Fruit fly (Drosophila melanogaster) whole organism, embryonic: ENCODE data around the gene CG12477.

ENCODE experiments used
- Adf1 ChIP-seq: fragments of 200-800 bp; sonication (Bioruptor generic); IDR thresholded peaks from 2 replicates; pipeline ENCODE4 v1.3.6; 2022; ENCODE audit warnings: missing biosample characterization, missing genetic modification characterization
- Antp ChIP-seq: fragments of 200-800 bp; sonication (Bioruptor generic); optimal IDR thresholded peaks from 3 replicates; lab custom pipeline; 2016; ENCODE audit warnings: missing biosample characterization, missing genetic modification characterization
- Awh ChIP-seq: fragments of 200-800 bp; sonication (Bioruptor generic); IDR thresholded peaks from 2 replicates; pipeline ENCODE4, ENCODE4 v1.3.6; 2022; ENCODE audit warnings: missing biosample characterization, missing genetic modification characterization
- CG10209 ChIP-seq: fragments of 200-800 bp; sonication (Bioruptor generic); optimal IDR thresholded peaks from 3 replicates; lab custom pipeline; 2017; ENCODE audit warnings: missing biosample characterization, mild to moderate bottlenecking, missing genetic modification characterization, missing genetic modification reagents
- CG11093 ChIP-seq: fragments of 200-800 bp; sonication (Bioruptor generic); IDR thresholded peaks from 3 replicates; pipeline ENCODE4 v1.3.6; 2022; ENCODE audit warnings: missing biosample characterization, missing genetic modification characterization
- CG11695 ChIP-seq: fragments of 200-800 bp; sonication (Bioruptor generic); IDR thresholded peaks from 3 replicates; pipeline ENCODE4 v1.3.6; 2022; ENCODE audit warnings: missing biosample characterization, missing genetic modification characterization
- CG11696 ChIP-seq: fragments of 200-800 bp; sonication (Bioruptor generic); IDR thresholded peaks from 2 replicates; pipeline ENCODE4 v1.3.6; 2022; ENCODE audit warnings: missing biosample characterization, missing genetic modification characterization
- CG12769 ChIP-seq: fragments of 200-800 bp; sonication (Bioruptor generic); optimal IDR thresholded peaks from 2 replicates; lab custom pipeline; 2019; ENCODE audit warnings: missing biosample characterization, mild to moderate bottlenecking, missing genetic modification characterization, moderate library complexity
- CG1529 ChIP-seq: fragments of 200-800 bp; sonication (Bioruptor generic); optimal IDR thresholded peaks from 3 replicates; lab custom pipeline; 2018; ENCODE audit warnings: missing biosample characterization, missing genetic modification characterization
- CG16813 ChIP-seq: fragments of 200-800 bp; sonication (Bioruptor generic); IDR thresholded peaks from 3 replicates; pipeline ENCODE4 v1.3.6; 2022; ENCODE audit warnings: missing biosample characterization, missing genetic modification characterization; ENCODE audit not compliant: partially characterized antibody
- CG16815 ChIP-seq: fragments of 200-800 bp; sonication (Bioruptor generic); optimal IDR thresholded peaks from 3 replicates; lab custom pipeline; 2017; ENCODE audit warnings: missing biosample characterization, mild to moderate bottlenecking, missing genetic modification characterization
- CG17385 ChIP-seq: fragments of 200-800 bp; sonication (Bioruptor generic); optimal IDR thresholded peaks from 3 replicates; lab custom pipeline; 2018; ENCODE audit warnings: missing biosample characterization, mild to moderate bottlenecking, missing genetic modification characterization
- CG18011 ChIP-seq: fragments of 200-800 bp; sonication (Bioruptor generic); optimal IDR thresholded peaks from 2 replicates; lab custom pipeline; 2017; ENCODE audit warnings: missing biosample characterization, missing genetic modification characterization, mild to moderate bottlenecking, moderate library complexity, missing genotype
- CG1832 ChIP-seq: fragments of 200-800 bp; sonication (Bioruptor generic); optimal IDR thresholded peaks from 2 replicates; lab custom pipeline; 2017; ENCODE audit warnings: missing biosample characterization, mild to moderate bottlenecking, missing genetic modification characterization, inconsistent platforms
- CG2120 ChIP-seq: fragments of 200-800 bp; sonication (Bioruptor generic); optimal IDR thresholded peaks from 3 replicates; lab custom pipeline; 2016; ENCODE audit warnings: missing biosample characterization, missing genetic modification characterization
- CG34422 ChIP-seq: fragments of 200-800 bp; sonication (Bioruptor generic); IDR thresholded peaks from 3 replicates; pipeline ENCODE4 v1.3.6; 2022; ENCODE audit warnings: missing biosample characterization, missing genetic modification characterization
- CG3995 ChIP-seq: fragments of 200-800 bp; sonication (Bioruptor generic); optimal IDR thresholded peaks from 3 replicates; lab custom pipeline; 2016; ENCODE audit warnings: missing biosample characterization, missing genetic modification characterization
- CG6791 ChIP-seq: fragments of 200-800 bp; sonication (Bioruptor generic); IDR thresholded peaks from 3 replicates; pipeline ENCODE4 v1.3.6; 2022; ENCODE audit warnings: missing biosample characterization, missing genetic modification characterization; ENCODE audit not compliant: partially characterized antibody
- CG7963 ChIP-seq: fragments of 200-800 bp; sonication (Bioruptor generic); IDR thresholded peaks from 3 replicates; pipeline ENCODE4 v1.3.6; 2022; ENCODE audit warnings: missing biosample characterization, missing genetic modification characterization; ENCODE audit not compliant: partially characterized antibody
- CG8388 ChIP-seq: fragments of 200-800 bp; sonication (Bioruptor generic); optimal IDR thresholded peaks from 2 replicates; lab custom pipeline; 2019; ENCODE audit warnings: missing biosample characterization, mild to moderate bottlenecking, missing genetic modification characterization, moderate library complexity
- Doc2 ChIP-seq: fragments of 200-800 bp; sonication (Bioruptor generic); IDR thresholded peaks from 2 replicates; pipeline ENCODE4 v1.3.6; 2022; ENCODE audit warnings: missing biosample characterization, missing genetic modification characterization
- Doc3 ChIP-seq: fragments of 200-800 bp; sonication (Bioruptor generic); IDR thresholded peaks from 3 replicates; pipeline ENCODE4 v1.3.6; 2022; ENCODE audit warnings: missing biosample characterization, missing genetic modification characterization; ENCODE audit not compliant: partially characterized antibody
- Dref ChIP-seq: fragments of 200-800 bp; sonication (Bioruptor generic); IDR thresholded peaks from 2 replicates; pipeline ENCODE4 v1.3.6; 2022; ENCODE audit warnings: missing biosample characterization, missing genetic modification characterization
- Lpt ChIP-seq: fragments of >200 bp; optimal IDR thresholded peaks from 2 replicates; lab custom pipeline; 2018; ENCODE audit warnings: missing biosample characterization, missing genetic modification characterization
- NFAT ChIP-seq: fragments of 200-800 bp; sonication (Bioruptor generic); IDR thresholded peaks from 2 replicates; pipeline ENCODE4 v1.3.6; 2022; ENCODE audit warnings: missing biosample characterization, missing genetic modification characterization
- NK7.1 ChIP-seq: fragments of 200-800 bp; sonication (Bioruptor generic); optimal IDR thresholded peaks from 3 replicates; lab custom pipeline; 2016; ENCODE audit warnings: missing biosample characterization, missing genetic modification characterization
- Side ChIP-seq: fragments of 200-800 bp; sonication (Bioruptor generic); optimal IDR thresholded peaks from 2 replicates; lab custom pipeline; 2016; ENCODE audit warnings: missing biosample characterization, missing genetic modification characterization
- abd-A ChIP-seq: fragments of 200-800 bp; sonication (Bioruptor generic); optimal IDR thresholded peaks from 3 replicates; lab custom pipeline; 2019; ENCODE audit warnings: missing biosample characterization, mild to moderate bottlenecking, missing genetic modification characterization, moderate library complexity
- bsh ChIP-seq, 2 experiments: fragments of 200-800 bp; sonication (Bioruptor generic); optimal IDR thresholded peaks; 2 replicates each; lab custom pipeline; 2017 to 2018; ENCODE audit warnings: mild to moderate bottlenecking in 2 of 2, missing biosample characterization in 2 of 2, missing genetic modification characterization in 2 of 2, moderate library complexity in 1 of 2
- cato ChIP-seq: fragments of 200-800 bp; sonication (Bioruptor generic); optimal IDR thresholded peaks from 2 replicates; lab custom pipeline; 2016; ENCODE audit warnings: missing biosample characterization, missing genetic modification characterization, borderline replicate concordance
- corto ChIP-seq: fragments of 200-800 bp; sonication (Bioruptor generic); optimal IDR thresholded peaks from 2 replicates; lab custom pipeline; 2016; ENCODE audit warnings: missing biosample characterization, mild to moderate bottlenecking, missing genetic modification characterization, moderate library complexity
- crol ChIP-seq: fragments of 200-800 bp; sonication (Bioruptor generic); IDR thresholded peaks from 2 replicates; pipeline ENCODE4 v1.3.6; 2022; ENCODE audit warnings: missing biosample characterization, missing genetic modification characterization
- dpn ChIP-seq, 2 experiments: fragments of 200-800 bp; sonication (Bioruptor generic); optimal IDR thresholded peaks; 3 replicates each; lab custom pipeline; 2016; ENCODE audit warnings: missing biosample characterization in 2 of 2, missing genetic modification characterization in 2 of 2
- dysf ChIP-seq: fragments of 200-800 bp; sonication (Bioruptor generic); IDR thresholded peaks from 3 replicates; pipeline ENCODE4 v1.3.6; 2022; ENCODE audit warnings: missing biosample characterization, missing genetic modification characterization
- ems ChIP-seq: fragments of 200-800 bp; sonication (Bioruptor generic); optimal IDR thresholded peaks from 3 replicates; lab custom pipeline; 2016; ENCODE audit warnings: missing biosample characterization, missing genetic modification characterization
- en ChIP-seq: fragments of 200-800 bp; sonication (Bioruptor generic); optimal IDR thresholded peaks from 2 replicates; lab custom pipeline; 2016; ENCODE audit warnings: missing biosample characterization, missing genetic modification characterization
- eyg ChIP-seq: fragments of 200-800 bp; sonication (Bioruptor generic); optimal IDR thresholded peaks from 3 replicates; lab custom pipeline; 2016; ENCODE audit warnings: missing biosample characterization, missing genetic modification characterization
- fd96Cb ChIP-seq: fragments of 200-800 bp; sonication (Bioruptor generic); optimal IDR thresholded peaks from 2 replicates; lab custom pipeline; 2018; ENCODE audit warnings: missing biosample characterization, mild to moderate bottlenecking, missing genetic modification characterization, moderate library complexity
- ham ChIP-seq: fragments of 200-800 bp; sonication (Bioruptor generic); IDR thresholded peaks from 2 replicates; pipeline ENCODE4 v1.3.6; 2022; ENCODE audit warnings: missing biosample characterization, missing genetic modification characterization
- lab ChIP-seq: fragments of 200-800 bp; sonication (Bioruptor generic); optimal IDR thresholded peaks from 3 replicates; lab custom pipeline; 2017; ENCODE audit warnings: missing biosample characterization, missing genetic modification characterization, mild to moderate bottlenecking, moderate library complexity, missing genetic modification reagents
- nau ChIP-seq: fragments of 200-800 bp; sonication (Bioruptor generic); optimal IDR thresholded peaks from 3 replicates; lab custom pipeline; 2017; ENCODE audit warnings: missing biosample characterization, mild to moderate bottlenecking, missing genetic modification characterization, missing genetic modification reagents
- odd ChIP-seq: fragments of 200-800 bp; sonication (Bioruptor generic); optimal IDR thresholded peaks from 2 replicates; lab custom pipeline; 2017; ENCODE audit warnings: missing biosample characterization, mild to moderate bottlenecking, missing genetic modification characterization
- org-1 ChIP-seq: fragments of 200-800 bp; sonication (Bioruptor generic); optimal IDR thresholded peaks from 2 replicates; lab custom pipeline; 2017; ENCODE audit warnings: missing biosample characterization, missing genetic modification characterization
- pum ChIP-seq: fragments of 200-800 bp; sonication (Bioruptor generic); optimal IDR thresholded peaks from 2 replicates; lab custom pipeline; 2016; ENCODE audit warnings: missing biosample characterization, missing genetic modification characterization
- row ChIP-seq: fragments of 200-800 bp; sonication (Bioruptor generic); IDR thresholded peaks from 3 replicates; pipeline ENCODE4 v1.3.6; 2022; ENCODE audit warnings: missing biosample characterization, missing genetic modification characterization
- seq ChIP-seq: fragments of 200-800 bp; sonication (Bioruptor generic); IDR thresholded peaks from 2 replicates; pipeline ENCODE4 v1.3.6; 2022; ENCODE audit warnings: missing biosample characterization, missing genetic modification characterization
- sqz ChIP-seq: fragments of 200-800 bp; sonication (Bioruptor generic); optimal IDR thresholded peaks from 3 replicates; lab custom pipeline; 2018; ENCODE audit warnings: missing biosample characterization, mild to moderate bottlenecking, missing genetic modification characterization
- sug ChIP-seq: fragments of 200-800 bp; optimal IDR thresholded peaks from 2 replicates; lab custom pipeline; 2019; ENCODE audit warnings: missing biosample characterization, mild to moderate bottlenecking, missing genetic modification characterization, moderate library complexity
- ttk ChIP-seq: fragments of 200-800 bp; sonication (Bioruptor generic); IDR thresholded peaks from 2 replicates; pipeline ENCODE4 v2.1.2; 2022; ENCODE audit warnings: missing biosample characterization, missing genetic modification characterization
- usp ChIP-seq: fragments of >200 bp; optimal IDR thresholded peaks from 2 replicates; lab custom pipeline; 2017; ENCODE audit warnings: missing biosample characterization, missing genetic modification characterization

The CG12477 gene

dm6 chr3L:18756293-18756887 is 33.3 kb upstream of the CG12477 start (continued):
- TF ChIP-seq ham (GFP tag; lab: Robert Waterston, UW) (no peak), Doc2 (no peak), eyg (GFP tag; lab: Kevin White, UChicago) (no peak), CG34422 (GFP tag; lab: Robert Waterston, UW) (0 out of 3 replicates have a peak, but pooled peaks have one; percentile 30), nau (GFP tag; lab: Kevin White, UChicago) (no peak), Doc3 (GFP tag; lab: Robert Waterston, UW) (no peak), CG11695 (peak; percentile 67), NFAT (no peak), Antp (GFP tag; lab: Kevin White, UChicago) (no peak), org-1 (GFP tag; lab: Kevin White, UChicago) (no peak), row (GFP tag; lab: Robert Waterston, UW) (peak; percentile 47; the same call in 2 of the 3 replicates), CG16813 (no peak), seq (GFP tag; lab: Robert Waterston, UW) (peak; percentile 60; the same call in 1 of the 2 replicates), Dref (no peak), dysf (GFP tag; lab: Robert Waterston, UW) (peak; percentile 59; the same call in 2 of the 3 replicates), Adf1 (GFP tag; lab: Robert Waterston, UW) (no peak), cato (GFP tag; lab: Kevin White, UChicago) (peak; percentile 11), Awh (GFP tag; lab: Robert Waterston, UW) (peak; percentile 55; the same call in 1 of the 2 replicates), odd (GFP tag; lab: Kevin White, UChicago) (peak; percentile 28), CG8388 (GFP tag; lab: Kevin White, UChicago) (peak; percentile 43), CG11093 (GFP tag; lab: Robert Waterston, UW) (peak; percentile 23; the same call in 1 of the 3 replicates), sqz (no peak), corto (GFP tag; lab: Kevin White, UChicago) (no peak), sug (tag; lab: Kevin White, UChicago) (peak; percentile 3), CG16815 (no peak), Lpt (no peak), CG12769 (tag; lab: Kevin White, UChicago) (no peak), fd96Cb (peak; percentile 73), dpn (GFP tag; optimal IDR thresholded peaks at IDR 0.05; lab: Kevin White, UChicago) (peak; percentile 6 to 11), CG6791 (no peak), abd-A (tag; lab: Kevin White, UChicago) (no peak), CG18011 (GFP tag; lab: Kevin White, UChicago) (no peak), CG1529 (GFP tag; lab: Kevin White, UChicago) (peak; percentile 59), CG11696 (no peak), lab (GFP tag; lab: Kevin White, UChicago) (peak; percentile 53), usp (GFP tag; lab: Kevin White, UChicago) (no peak), ems (GFP tag; lab: Kevin White, UChicago) (no peak), crol (GFP tag; lab: Robert Waterston, UW) (no peak), bsh (GFP tag; optimal IDR thresholded peaks at IDR 0.05; lab: Kevin White, UChicago) (peak in 1 of 2 experiments; percentile 45), NK7.1 (GFP tag; lab: Kevin White, UChicago) (no peak), CG3995 (GFP tag; lab: Kevin White, UChicago) (no peak), CG10209 (GFP tag; lab: Kevin White, UChicago) (no peak), CG2120 (GFP tag; lab: Kevin White, UChicago) (peak; percentile 19), CG1832 (GFP tag; lab: Kevin White, UChicago) (no peak), CG7963 (GFP tag; lab: Robert Waterston, UW) (no peak), CG17385 (GFP tag; lab: Kevin White, UChicago) (peak; percentile 39), ttk (GFP tag; lab: Robert Waterston, UW) (no peak; the same call in 1 of the 2 replicates), en (no peak), pum (GFP tag; lab: Kevin White, UChicago) (no peak), Side (GFP tag; lab: Kevin White, UChicago) (no peak)
